Worm (Caenorhabditis elegans) whole organism, L1 larva: ENCODE measurements around the gene tsp-10.
A peak's percentile ranks its signal among the peaks of the same experiment; 100 is the strongest.

Experiments
- C04F5.9 ChIP-seq: sonication (generic microtip); optimal IDR thresholded peaks from 2 replicates; lab custom pipeline; 2016; ENCODE audit warnings: missing genetic modification characterization, missing compliant biosample characterization
- F16B12.6 ChIP-seq: fragments of 150-350 bp; optimal IDR thresholded peaks from 2 replicates; lab custom pipeline; 2014; ENCODE audit warnings: missing biosample characterization, missing genetic modification characterization
- Y116A8C.19 ChIP-seq: sonication (generic microtip); optimal IDR thresholded peaks from 2 replicates; lab custom pipeline; 2016; ENCODE audit warnings: missing compliant biosample characterization, missing genetic modification characterization, borderline replicate concordance
- alr-1 ChIP-seq: fragments of 200-800 bp; sonication (Bioruptor generic); optimal IDR thresholded peaks from 2 replicates; lab custom pipeline; 2018; ENCODE audit warnings: borderline replicate concordance, mild to moderate bottlenecking, missing genetic modification characterization, missing compliant biosample characterization
- blmp-1 ChIP-seq: fragments of 150-350 bp; optimal IDR thresholded peaks from 2 replicates; lab custom pipeline; 2014; ENCODE audit warnings: missing biosample characterization, missing genetic modification characterization
- ceh-82 ChIP-seq, 3 experiments: fragments of 150-350 bp in 1 of 3; sonication (generic microtip) in 2 of 3; optimal IDR thresholded peaks; 2 replicates each; lab custom pipeline; 2014 to 2017; ENCODE audit warnings: missing biosample characterization in 3 of 3, missing genetic modification characterization in 3 of 3
- ceh-88 ChIP-seq: fragments of 200-800 bp; sonication (Bioruptor generic); IDR thresholded peaks from 2 replicates; pipeline ENCODE4 v1.3.6; 2022; ENCODE audit warnings: missing genetic modification characterization, missing compliant biosample characterization
- dsc-1 ChIP-seq: sonication (generic microtip); optimal IDR thresholded peaks from 2 replicates; lab custom pipeline; 2016; ENCODE audit warnings: mild to moderate bottlenecking, missing genetic modification characterization, missing compliant biosample characterization
- efl-1 ChIP-seq, 4 experiments: fragments of 150-350 bp; optimal IDR thresholded peaks in 3 of 4; peaks in 1 of 4; 1 replicate in 1 of 4; 2 replicates in 3 of 4; lab custom pipeline; 2014; ENCODE audit warnings: missing biosample characterization in 2 of 4, missing genetic modification characterization in 2 of 4, missing genetic modification reagents in 2 of 4
- efl-3 ChIP-seq: fragments of 200-800 bp; sonication (Bioruptor generic); optimal IDR thresholded peaks from 2 replicates; lab custom pipeline; 2018; ENCODE audit warnings: mild to moderate bottlenecking, missing genetic modification characterization, missing compliant biosample characterization
- egl-13 ChIP-seq: sonication (generic microtip); optimal IDR thresholded peaks from 2 replicates; lab custom pipeline; 2016; ENCODE audit warnings: missing genotype, missing genetic modification reagents, missing genetic modification characterization, missing compliant biosample characterization
- egl-27 ChIP-seq, 2 experiments: fragments of 150-350 bp in 1 of 2; sonication (generic microtip); optimal IDR thresholded peaks; 3 replicates each; lab custom pipeline; 2017 to 2018; ENCODE audit warnings: missing biosample characterization in 2 of 2, missing genetic modification characterization in 2 of 2, missing genetic modification reagents in 2 of 2
- elt-2 ChIP-seq: sonication (generic microtip); optimal IDR thresholded peaks from 2 replicates; lab custom pipeline; 2016; ENCODE audit warnings: missing genetic modification characterization, mild to moderate bottlenecking, inconsistent platforms, missing compliant biosample characterization, missing genetic modification reagents
- elt-3 ChIP-seq, 6 experiments: fragments of 150-350 bp in 1 of 6; sonication (generic microtip); optimal IDR thresholded peaks; 2 replicates each; lab custom pipeline; 2017 to 2018; ENCODE audit warnings: missing biosample characterization in 6 of 6, missing genetic modification characterization in 6 of 6, inconsistent platforms in 1 of 6
- fkh-4 ChIP-seq: sonication (generic microtip); optimal IDR thresholded peaks from 2 replicates; lab custom pipeline; 2016; ENCODE audit warnings: missing compliant biosample characterization, missing genetic modification characterization, borderline replicate concordance
- fkh-8 ChIP-seq: sonication (generic microtip); optimal IDR thresholded peaks from 2 replicates; lab custom pipeline; 2016; ENCODE audit warnings: mild to moderate bottlenecking, missing genetic modification characterization, missing compliant biosample characterization
- fos-1 ChIP-seq: fragments of 150-350 bp; optimal IDR thresholded peaks from 2 replicates; lab custom pipeline; 2014; ENCODE audit warnings: missing biosample characterization, missing genetic modification characterization
- hlh-17 ChIP-seq: fragments of 200-800 bp; sonication (Bioruptor generic); optimal IDR thresholded peaks from 2 replicates; lab custom pipeline; 2018; ENCODE audit warnings: missing genetic modification characterization, mild to moderate bottlenecking, missing compliant biosample characterization, moderate library complexity, borderline replicate concordance
- irx-1 ChIP-seq: sonication (generic microtip); optimal IDR thresholded peaks from 2 replicates; lab custom pipeline; 2016; ENCODE audit warnings: missing genetic modification characterization, missing compliant biosample characterization
- lin-35 ChIP-seq, 2 experiments: fragments of 150-350 bp; optimal IDR thresholded peaks; 2 replicates each; lab custom pipeline; 2014; ENCODE audit warnings: missing biosample characterization in 2 of 2, missing genetic modification characterization in 2 of 2, missing genetic modification reagents in 2 of 2
- mab-9 ChIP-seq: fragments of 200-800 bp; sonication (Bioruptor generic); IDR thresholded peaks from 2 replicates; pipeline ENCODE4 v1.3.6; 2022; ENCODE audit warnings: missing genetic modification reagents, missing genetic modification characterization, missing compliant biosample characterization
- mdl-1 ChIP-seq, 2 experiments: fragments of 150-350 bp; optimal IDR thresholded peaks; 2 replicates each; lab custom pipeline; 2014 to 2017; ENCODE audit warnings: missing biosample characterization in 2 of 2, missing genetic modification characterization in 2 of 2, inconsistent platforms in 1 of 2
- nhr-11 ChIP-seq: fragments of 150-350 bp; optimal IDR thresholded peaks from 2 replicates; lab custom pipeline; 2014; ENCODE audit warnings: missing biosample characterization, missing genetic modification characterization
- nhr-20 ChIP-seq: sonication (generic microtip); optimal IDR thresholded peaks from 2 replicates; lab custom pipeline; 2016; ENCODE audit warnings: mild to moderate bottlenecking, missing genetic modification characterization, missing compliant biosample characterization
- nhr-28 ChIP-seq: fragments of 150-350 bp; optimal IDR thresholded peaks from 2 replicates; lab custom pipeline; 2014; ENCODE audit warnings: missing biosample characterization, missing genetic modification characterization
- nhr-47 ChIP-seq: sonication (generic microtip); optimal IDR thresholded peaks from 2 replicates; lab custom pipeline; 2016; ENCODE audit warnings: mild to moderate bottlenecking, missing genetic modification characterization, moderate library complexity, missing compliant biosample characterization
- nhr-71 ChIP-seq: sonication (generic microtip); optimal IDR thresholded peaks from 2 replicates; lab custom pipeline; 2016; ENCODE audit warnings: mild to moderate bottlenecking, missing genetic modification characterization, moderate library complexity, missing compliant biosample characterization
- pag-3 ChIP-seq: sonication (generic microtip); optimal IDR thresholded peaks from 2 replicates; lab custom pipeline; 2017; ENCODE audit warnings: missing genetic modification characterization, mild to moderate bottlenecking, missing compliant biosample characterization, antibody characterized with exemption, borderline replicate concordance; ENCODE audit not compliant: insufficient read depth
- pax-3 ChIP-seq: fragments of 200-800 bp; sonication (Bioruptor generic); optimal IDR thresholded peaks from 2 replicates; lab custom pipeline; 2018; ENCODE audit warnings: mild to moderate bottlenecking, missing genetic modification characterization, moderate library complexity, missing compliant biosample characterization
- sox-4 ChIP-seq: sonication (generic microtip); optimal IDR thresholded peaks from 2 replicates; lab custom pipeline; 2016; ENCODE audit warnings: missing genetic modification characterization, missing compliant biosample characterization
- unc-30 ChIP-seq: sonication (generic microtip); optimal IDR thresholded peaks from 2 replicates; lab custom pipeline; 2017; ENCODE audit warnings: missing biosample characterization, missing genetic modification characterization
- zip-4 ChIP-seq: fragments of 200-800 bp; sonication (Bioruptor generic); optimal IDR thresholded peaks from 2 replicates; lab custom pipeline; 2018; ENCODE audit warnings: mild to moderate bottlenecking, missing genetic modification characterization, moderate library complexity, missing compliant biosample characterization
- ztf-11 ChIP-seq, 2 experiments: sonication (generic microtip); optimal IDR thresholded peaks; 2 replicates each; lab custom pipeline; 2016 to 2017; ENCODE audit warnings: missing genetic modification characterization in 2 of 2, missing biosample characterization in 1 of 2, missing compliant biosample characterization in 1 of 2

tsp-10 gene

DNA sequence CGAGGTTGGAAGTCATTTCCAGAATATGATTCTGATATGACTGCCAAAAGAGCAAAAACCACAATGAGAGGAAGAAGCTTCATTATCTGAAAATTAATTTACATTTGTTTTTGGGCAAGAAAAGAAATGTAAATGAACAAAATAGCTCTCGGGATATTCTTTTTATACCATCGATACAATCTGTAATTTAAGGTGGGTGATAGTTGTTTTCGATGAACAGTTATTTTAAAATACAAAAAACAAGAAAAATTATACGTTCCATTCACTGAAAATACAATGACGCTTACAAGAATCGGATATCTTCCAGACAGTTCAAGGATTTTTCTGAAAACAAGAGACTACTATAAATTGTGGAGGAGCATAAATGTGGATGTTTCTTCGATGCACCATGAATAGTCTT lies 26.3 kb downstream of the tsp-10 start, which contains the start of gene ins-15:
ins-15 (minus strand) TSS at position 101 of the 400 bp plus-strand sequence.
- TF ChIP-seq ztf-11 (tag; optimal IDR thresholded peaks at IDR 0.05; lab: Kevin White, UChicago): no peak
- TF ChIP-seq efl-1 (optimal IDR thresholded peaks at IDR 0.05; lab: Kevin White, UChicago): no peak
- peak in 1 of 2 experiments; percentile 12 for TF ChIP-seq efl-1 (GFP tag; optimal IDR thresholded peaks at IDR 0.05 in 1 of 2; lab: Kevin White, UChicago)

- no peak for TF ChIP-seq efl-1 (optimal IDR thresholded peaks at IDR 0.05; lab: Kevin White, UChicago)
- peak in 1 of 2 experiments; percentile 75 for TF ChIP-seq efl-1 (GFP tag; optimal IDR thresholded peaks at IDR 0.05 in 1 of 2; lab: Kevin White, UChicago)
- TF ChIP-seq egl-13: peak; percentile 60
- TF ChIP-seq lin-35 (GFP tag; optimal IDR thresholded peaks at IDR 0.05; lab: Kevin White, UChicago): no peak
- peak; percentile 33 for TF ChIP-seq fos-1
- TF ChIP-seq nhr-71: peak; percentile 53
- TF ChIP-seq pax-3 (tag; lab: Kevin White, UChicago): peak; percentile 50
- no peak for TF ChIP-seq unc-30
- peak; percentile 4 for TF ChIP-seq nhr-20 (tag; lab: Kevin White, UChicago)
- TF ChIP-seq fkh-8 (tag; lab: Kevin White, UChicago): peak; percentile 80
- TF ChIP-seq sox-4 (tag; lab: Kevin White, UChicago): peak; percentile 28
- TF ChIP-seq dsc-1 (tag; lab: Kevin White, UChicago): peak; percentile 96
- no peak for TF ChIP-seq alr-1 (tag; lab: Kevin White, UChicago)
These were observed 27.4 kb downstream of the tsp-10 start, which contains the start of gene ins-14 for ce11 chrII:6745783-6746182. Gene ins-14 (minus strand): TSS chrII:6745814.

DNA sequence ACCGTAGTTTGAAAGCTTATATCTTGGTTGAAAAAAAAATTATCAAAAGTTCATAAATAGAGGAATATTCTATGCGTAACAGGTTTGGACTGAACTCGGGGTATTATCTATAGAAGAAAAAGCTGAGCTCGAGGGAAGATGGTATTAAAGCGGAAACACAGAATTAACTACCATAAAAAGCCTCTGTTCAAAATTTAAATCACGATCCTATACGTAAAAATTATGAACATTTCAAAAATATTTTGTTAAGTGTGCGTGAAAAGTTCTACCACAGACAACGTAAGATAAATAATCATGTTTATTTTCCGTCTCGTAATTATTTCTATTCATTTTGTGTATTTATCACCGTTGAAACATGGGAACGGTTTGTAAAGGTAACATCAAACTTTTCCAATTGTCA lies 28.0 kb downstream of the tsp-10 start, which contains the start of gene F41G3.5:
F41G3.5 (plus strand) TSS at position 301 of the 400 bp plus-strand sequence.
- TF ChIP-seq pag-3 (no peak), nhr-20 (tag; lab: Kevin White, UChicago) (no peak), nhr-71 (no peak), nhr-28 (tag; lab: Kevin White, UChicago) (no peak), dsc-1 (tag; lab: Kevin White, UChicago) (no peak), elt-2 (no peak), fkh-4 (tag; lab: Kevin White, UChicago) (no peak), efl-3 (no peak), ceh-82 (tag; optimal IDR thresholded peaks at IDR 0.05; lab: Kevin White, UChicago) (no peak), egl-27 (tag; optimal IDR thresholded peaks at IDR 0.05; lab: Kevin White, UChicago) (no peak), nhr-11 (tag; lab: Kevin White, UChicago) (no peak)

DNA sequence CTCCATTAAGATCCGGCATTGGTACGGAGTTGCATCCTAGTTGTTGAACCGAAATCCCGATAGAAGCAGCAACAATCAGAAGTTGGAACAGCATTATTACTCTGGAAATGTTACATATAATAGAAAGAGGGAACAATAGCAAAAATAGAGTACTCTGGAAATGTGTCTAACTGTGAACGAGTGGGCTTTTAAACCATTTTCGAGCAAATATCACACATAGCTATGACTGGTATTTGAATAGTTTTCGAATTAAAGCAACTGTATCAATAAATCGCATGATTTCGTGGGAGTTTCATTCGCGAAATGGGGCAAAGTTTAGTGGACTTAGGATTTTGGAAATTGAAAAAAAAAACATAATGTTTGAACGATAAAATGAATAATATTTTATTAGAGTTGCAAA lies 31.0 kb downstream of the tsp-10 start, which contains the start of gene F41G3.10:
F41G3.10 (minus strand) TSS at position 101 of the 400 bp plus-strand sequence.
- no peak for TF ChIP-seq mab-9 (GFP tag; lab: Robert Waterston, UW)
- no peak for TF ChIP-seq sox-4 (tag; lab: Kevin White, UChicago)
- TF ChIP-seq irx-1 (tag; lab: Kevin White, UChicago): no peak
- no peak for TF ChIP-seq ceh-82 (tag; optimal IDR thresholded peaks at IDR 0.05; lab: Kevin White, UChicago)
- no peak for TF ChIP-seq Y116A8C.19 (tag; lab: Kevin White, UChicago)
- TF ChIP-seq ceh-88 (GFP tag; lab: Robert Waterston, UW): no peak
- no peak for TF ChIP-seq fkh-8 (tag; lab: Kevin White, UChicago)
- TF ChIP-seq mdl-1 (tag; optimal IDR thresholded peaks at IDR 0.05; lab: Kevin White, UChicago): no peak
- no peak for TF ChIP-seq nhr-20 (tag; lab: Kevin White, UChicago)
- no peak for TF ChIP-seq hlh-17 (GFP tag; lab: Kevin White, UChicago)
- TF ChIP-seq blmp-1 (tag; lab: Kevin White, UChicago): no peak
- TF ChIP-seq, all 84 proteins: peak for 0

ce11 chrII:6750929-6751328 lies 32.5 kb downstream of the tsp-10 start, which contains the start of gene F41G3.20:
Gene F41G3.20 (minus strand): TSS chrII:6751029.
- TF ChIP-seq egl-27 (tag; optimal IDR thresholded peaks at IDR 0.05; lab: Kevin White, UChicago) (no peak), nhr-47 (tag; lab: Kevin White, UChicago) (no peak), F16B12.6 (no peak), unc-30 (no peak), dsc-1 (tag; lab: Kevin White, UChicago) (no peak), elt-3 (tag; optimal IDR thresholded peaks at IDR 0.05; lab: Kevin White, UChicago) (no peak), fos-1 (no peak), zip-4 (GFP tag; lab: Kevin White, UChicago) (no peak), C04F5.9 (no peak)
